Fruit fly (Drosophila melanogaster) whole organism, embryonic: ENCODE data around the gene CG8149.

Experiments
- Asciz ChIP-seq: fragments of 200-800 bp; sonication (Bioruptor generic); optimal IDR thresholded peaks from 2 replicates; lab custom pipeline; 2017; ENCODE audit warnings: missing biosample characterization, mild to moderate bottlenecking, missing genetic modification characterization, missing genetic modification reagents
- B-H2 ChIP-seq: fragments of 200-800 bp; sonication (Bioruptor generic); optimal IDR thresholded peaks from 2 replicates; lab custom pipeline; 2018; ENCODE audit warnings: missing biosample characterization, mild to moderate bottlenecking, missing genetic modification characterization
- Blimp-1 ChIP-seq: fragments of 200-800 bp; sonication (Bioruptor generic); optimal IDR thresholded peaks from 3 replicates; lab custom pipeline; 2018; ENCODE audit warnings: missing biosample characterization, missing genetic modification characterization, mild to moderate bottlenecking, moderate library complexity, missing genetic modification reagents
- CG10959 ChIP-seq: fragments of 200-800 bp; sonication (Bioruptor generic); IDR thresholded peaks from 2 replicates; pipeline ENCODE4 v1.3.6; 2022; ENCODE audit warnings: missing biosample characterization, missing genetic modification characterization
- CG12659 ChIP-seq: fragments of 200-800 bp; sonication (Bioruptor generic); optimal IDR thresholded peaks from 3 replicates; lab custom pipeline; 2017; ENCODE audit warnings: mild to moderate bottlenecking, missing biosample characterization, missing genetic modification reagents, missing genetic modification characterization
- CG15011 ChIP-seq: fragments of 200-800 bp; sonication (Bioruptor generic); optimal IDR thresholded peaks from 3 replicates; lab custom pipeline; 2018; ENCODE audit warnings: missing biosample characterization, mild to moderate bottlenecking, missing genetic modification characterization
- CG15073 ChIP-seq: fragments of 200-800 bp; sonication (Bioruptor generic); optimal IDR thresholded peaks from 2 replicates; lab custom pipeline; 2016; ENCODE audit warnings: missing biosample characterization, missing genetic modification characterization
- CG15479 ChIP-seq: fragments of 200-800 bp; sonication (Bioruptor generic); optimal IDR thresholded peaks from 3 replicates; lab custom pipeline; 2019; ENCODE audit warnings: missing biosample characterization, mild to moderate bottlenecking, missing genetic modification characterization, moderate library complexity
- CG1603 ChIP-seq: fragments of 200-800 bp; sonication (Bioruptor generic); optimal IDR thresholded peaks from 2 replicates; lab custom pipeline; 2019; ENCODE audit warnings: missing biosample characterization, mild to moderate bottlenecking, missing genetic modification characterization, moderate library complexity
- CG16779 ChIP-seq: fragments of 200-800 bp; sonication (Bioruptor generic); IDR thresholded peaks from 2 replicates; pipeline ENCODE4 v1.3.6; 2022; ENCODE audit warnings: missing biosample characterization, missing genetic modification characterization
- CG16815 ChIP-seq: fragments of 200-800 bp; sonication (Bioruptor generic); optimal IDR thresholded peaks from 3 replicates; lab custom pipeline; 2017; ENCODE audit warnings: missing biosample characterization, mild to moderate bottlenecking, missing genetic modification characterization
- CG18476 ChIP-seq: fragments of 200-800 bp; sonication (Bioruptor generic); optimal IDR thresholded peaks from 2 replicates; lab custom pipeline; 2016; ENCODE audit warnings: missing biosample characterization, mild to moderate bottlenecking, missing genetic modification characterization
- CG18764 ChIP-seq: fragments of 200-800 bp; sonication (Bioruptor generic); optimal IDR thresholded peaks from 3 replicates; lab custom pipeline; 2016; ENCODE audit warnings: missing biosample characterization, missing genetic modification characterization
- CG2202 ChIP-seq: fragments of 200-800 bp; sonication (Bioruptor generic); optimal IDR thresholded peaks from 2 replicates; lab custom pipeline; 2018; ENCODE audit warnings: missing biosample characterization, mild to moderate bottlenecking, missing genetic modification characterization
- CG3163 ChIP-seq: fragments of 200-800 bp; sonication (Bioruptor generic); optimal IDR thresholded peaks from 3 replicates; lab custom pipeline; 2016; ENCODE audit warnings: missing biosample characterization, missing genetic modification characterization
- CG33213 ChIP-seq: fragments of 200-800 bp; sonication (Bioruptor generic); optimal IDR thresholded peaks from 3 replicates; lab custom pipeline; 2016; ENCODE audit warnings: missing biosample characterization, missing genetic modification characterization
- CG4707 ChIP-seq: fragments of 200-800 bp; sonication (Bioruptor generic); optimal IDR thresholded peaks from 2 replicates; lab custom pipeline; 2018; ENCODE audit warnings: missing biosample characterization, mild to moderate bottlenecking, missing genetic modification characterization, moderate library complexity
- CG5953 ChIP-seq: fragments of 200-800 bp; sonication (Bioruptor generic); IDR thresholded peaks from 2 replicates; pipeline ENCODE4 v1.3.6; 2022; ENCODE audit warnings: missing biosample characterization, missing genetic modification characterization
- CG9932 ChIP-seq: fragments of 200-800 bp; sonication (Bioruptor generic); IDR thresholded peaks from 2 replicates; pipeline ENCODE4 v1.3.6; 2022; ENCODE audit warnings: missing biosample characterization, missing genetic modification characterization
- CTCF ChIP-seq: fragments of 200-800 bp; sonication (Bioruptor generic); optimal IDR thresholded peaks from 2 replicates; lab custom pipeline; 2017; ENCODE audit warnings: missing biosample characterization, mild to moderate bottlenecking, missing genetic modification characterization, moderate library complexity
- CrebB ChIP-seq: fragments of 200-800 bp; sonication (Bioruptor generic); optimal IDR thresholded peaks from 3 replicates; lab custom pipeline; 2018; ENCODE audit warnings: missing biosample characterization, mild to moderate bottlenecking, missing genetic modification characterization
- Doc2 ChIP-seq: fragments of 200-800 bp; sonication (Bioruptor generic); IDR thresholded peaks from 2 replicates; pipeline ENCODE4 v1.3.6; 2022; ENCODE audit warnings: missing biosample characterization, missing genetic modification characterization
- Doc3 ChIP-seq: fragments of 200-800 bp; sonication (Bioruptor generic); IDR thresholded peaks from 3 replicates; pipeline ENCODE4 v1.3.6; 2022; ENCODE audit warnings: missing biosample characterization, missing genetic modification characterization; ENCODE audit not compliant: partially characterized antibody
- E2f1 ChIP-seq: fragments of 200-800 bp; sonication (Bioruptor generic); IDR thresholded peaks from 2 replicates; pipeline ENCODE4 v1.3.6; 2022; ENCODE audit warnings: missing biosample characterization, missing genetic modification characterization
- E2f2 ChIP-seq: fragments of 200-800 bp; sonication (Bioruptor generic); IDR thresholded peaks from 2 replicates; pipeline ENCODE4 v1.3.6; 2022; ENCODE audit warnings: missing biosample characterization, missing genetic modification characterization
- Gug ChIP-seq: fragments of 200-800 bp; sonication (Bioruptor generic); IDR thresholded peaks from 4 replicates; pipeline ENCODE4 v1.3.6; 2022; ENCODE audit warnings: missing biosample characterization, missing genetic modification characterization
- HLHmδ ChIP-seq: fragments of 200-800 bp; sonication (Bioruptor generic); optimal IDR thresholded peaks from 2 replicates; lab custom pipeline; 2018; ENCODE audit warnings: missing biosample characterization, mild to moderate bottlenecking, missing genetic modification characterization, moderate library complexity
- Hr39 ChIP-seq: fragments of >200 bp; optimal IDR thresholded peaks from 2 replicates; lab custom pipeline; 2017
- Hsf ChIP-seq: fragments of 200-800 bp; sonication (Bioruptor generic); optimal IDR thresholded peaks from 3 replicates; lab custom pipeline; 2016; ENCODE audit warnings: missing biosample characterization, missing genetic modification characterization
- NC2α ChIP-seq: fragments of 200-800 bp; sonication (Bioruptor generic); optimal IDR thresholded peaks from 2 replicates; lab custom pipeline; 2016; ENCODE audit warnings: missing biosample characterization, missing genetic modification characterization
- Opbp ChIP-seq: fragments of 200-800 bp; sonication (Bioruptor generic); IDR thresholded peaks from 3 replicates; pipeline ENCODE4 v1.3.6; 2022; ENCODE audit warnings: missing biosample characterization, missing genetic modification characterization; ENCODE audit not compliant: partially characterized antibody
- ap ChIP-seq: fragments of 200-800 bp; sonication (Bioruptor generic); IDR thresholded peaks from 2 replicates; pipeline ENCODE4 v1.3.6; 2022; ENCODE audit warnings: missing biosample characterization, missing genetic modification characterization
- eve ChIP-seq, 2 experiments: fragments of >200 bp; optimal IDR thresholded peaks; 2 replicates each; lab custom pipeline; 2017; ENCODE audit warnings: missing biosample characterization in 2 of 2, missing genetic modification characterization in 2 of 2
- ewg ChIP-seq: fragments of 200-800 bp; sonication (Bioruptor generic); optimal IDR thresholded peaks from 3 replicates; lab custom pipeline; 2017; ENCODE audit warnings: mild to moderate bottlenecking, missing biosample characterization, missing genetic modification reagents, missing genetic modification characterization
- gcm2 ChIP-seq: fragments of 200-800 bp; sonication (Bioruptor generic); optimal IDR thresholded peaks from 2 replicates; lab custom pipeline; 2016; ENCODE audit warnings: missing biosample characterization, missing genetic modification characterization
- gro ChIP-seq: fragments of 200-800 bp; sonication (Bioruptor generic); optimal IDR thresholded peaks from 2 replicates; lab custom pipeline; 2016; ENCODE audit warnings: missing biosample characterization, missing genetic modification characterization
- lab ChIP-seq: fragments of 200-800 bp; sonication (Bioruptor generic); optimal IDR thresholded peaks from 3 replicates; lab custom pipeline; 2017; ENCODE audit warnings: missing biosample characterization, missing genetic modification characterization, mild to moderate bottlenecking, moderate library complexity, missing genetic modification reagents
- lilli ChIP-seq: fragments of 200-800 bp; sonication (Bioruptor generic); optimal IDR thresholded peaks from 3 replicates; lab custom pipeline; 2016; ENCODE audit warnings: missing biosample characterization, missing genetic modification characterization
- luna ChIP-seq: fragments of 200-800 bp; sonication (Bioruptor generic); optimal IDR thresholded peaks from 2 replicates; lab custom pipeline; 2016; ENCODE audit warnings: missing biosample characterization, missing genetic modification characterization
- mirr ChIP-seq: fragments of 200-800 bp; sonication (Bioruptor generic); optimal IDR thresholded peaks from 3 replicates; lab custom pipeline; 2018; ENCODE audit warnings: missing biosample characterization, mild to moderate bottlenecking, missing genetic modification characterization
- pan ChIP-seq, 4 experiments: fragments of >200 bp in 3 of 4; fragments of 200-800 bp in 1 of 4; sonication (Bioruptor generic) in 1 of 4; optimal IDR thresholded peaks in 3 of 4; IDR thresholded peaks in 1 of 4; 2 replicates each; pipeline versions ENCODE4 v1.3.6 to Lab custom; 2017 to 2022; ENCODE audit warnings: missing biosample characterization in 2 of 4, missing genetic modification characterization in 2 of 4, mixed read lengths in 1 of 4
- pzg ChIP-seq: fragments of 200-800 bp; sonication (Bioruptor generic); optimal IDR thresholded peaks from 3 replicates; lab custom pipeline; 2018; ENCODE audit warnings: missing biosample characterization, mild to moderate bottlenecking, missing genetic modification characterization, moderate library complexity
- row ChIP-seq: fragments of 200-800 bp; sonication (Bioruptor generic); IDR thresholded peaks from 3 replicates; pipeline ENCODE4 v1.3.6; 2022; ENCODE audit warnings: missing biosample characterization, missing genetic modification characterization
- schlank ChIP-seq: fragments of 200-800 bp; sonication (Bioruptor generic); optimal IDR thresholded peaks from 2 replicates; lab custom pipeline; 2018; ENCODE audit warnings: missing biosample characterization, mild to moderate bottlenecking, missing genetic modification characterization
- seq ChIP-seq: fragments of 200-800 bp; sonication (Bioruptor generic); IDR thresholded peaks from 2 replicates; pipeline ENCODE4 v1.3.6; 2022; ENCODE audit warnings: missing biosample characterization, missing genetic modification characterization
- ssp ChIP-seq: fragments of 200-800 bp; sonication (Bioruptor generic); IDR thresholded peaks from 2 replicates; pipeline ENCODE4 v1.3.6; 2022; ENCODE audit warnings: missing biosample characterization, missing genetic modification characterization
- trem ChIP-seq: fragments of 200-800 bp; optimal IDR thresholded peaks from 3 replicates; lab custom pipeline; 2019; ENCODE audit warnings: missing biosample characterization, mild to moderate bottlenecking, missing genetic modification characterization, moderate library complexity

Gene CG8149

dm6 chr3R:9459385-9460285, 44.8 kb upstream of the CG8149 start (continued):
- TF ChIP-seq Doc2 (no peak), CG9932 (peak; percentile 65), trem (tag; lab: Kevin White, UChicago) (peak; percentile 18), Hsf (GFP tag; lab: Kevin White, UChicago) (peak; percentile 65), gro (GFP tag; lab: Kevin White, UChicago) (peak; percentile 1), CG12659 (GFP tag; lab: Kevin White, UChicago) (peak; percentile 78), mirr (peak; percentile 45), CG15011 (peak; percentile 57), HLHmδ (GFP tag; lab: Kevin White, UChicago) (no peak), Opbp (GFP tag; lab: Robert Waterston, UW) (no peak)

- no peak for TF ChIP-seq CG3163
- TF ChIP-seq CG4707 = no peak
- peak; percentile 56 for TF ChIP-seq row
- TF ChIP-seq CG16815 (GFP tag; lab: Kevin White, UChicago) = no peak
- peak; percentile 7 for TF ChIP-seq CG16779 (GFP tag; lab: Robert Waterston, UW)
- TF ChIP-seq CG5953 (GFP tag; lab: Robert Waterston, UW) = no peak
- no peak for TF ChIP-seq Asciz (GFP tag; lab: Kevin White, UChicago)
- TF ChIP-seq Hr39 (lab: Kevin White, UChicago) = no peak
- TF ChIP-seq gcm2 (GFP tag; lab: Kevin White, UChicago) = no peak
- no peak for TF ChIP-seq CG15073
- TF ChIP-seq pzg = peak; percentile 12
- TF ChIP-seq luna (GFP tag; lab: Kevin White, UChicago) = no peak
- no peak for TF ChIP-seq CG9932
- no peak for TF ChIP-seq lilli (GFP tag; lab: Kevin White, UChicago)
- TF ChIP-seq Blimp-1 (GFP tag; lab: Kevin White, UChicago) = no peak
- TF ChIP-seq Doc3 (GFP tag; lab: Robert Waterston, UW) = no peak
- no peak for TF ChIP-seq CG10959
- no peak for TF ChIP-seq ssp (GFP tag; lab: Robert Waterston, UW)
- TF ChIP-seq B-H2 (GFP tag; lab: Kevin White, UChicago) = no peak
- no peak for TF ChIP-seq ap (GFP tag; lab: Robert Waterston, UW)
- TF ChIP-seq Gug (GFP tag; lab: Robert Waterston, UW) = no peak
- no peak for TF ChIP-seq CG33213 (GFP tag; lab: Kevin White, UChicago)
- no peak for TF ChIP-seq CTCF (GFP tag; lab: Kevin White, UChicago)
- TF ChIP-seq CrebB (tag; lab: Kevin White, UChicago) = no peak
- TF ChIP-seq CG18476 (GFP tag; lab: Kevin White, UChicago) = no peak
- no peak for TF ChIP-seq CG15479 (GFP tag; lab: Kevin White, UChicago)
- no peak for TF ChIP-seq lab (GFP tag; lab: Kevin White, UChicago)
- no peak for TF ChIP-seq CG1603
- TF ChIP-seq eve (GFP tag; optimal IDR thresholded peaks at IDR 0.05; lab: Kevin White, UChicago) = no peak
- TF ChIP-seq NC2α = no peak
- no peak for TF ChIP-seq CG2202
- no peak for TF ChIP-seq schlank (tag; lab: Kevin White, UChicago)
- no peak for TF ChIP-seq ewg
- TF ChIP-seq CG18764 (GFP tag; lab: Kevin White, UChicago) = no peak
- TF ChIP-seq E2f1 (GFP tag; lab: Robert Waterston, UW) = peak; percentile 48
- TF ChIP-seq E2f2 (GFP tag; lab: Robert Waterston, UW) = peak; percentile 48
- TF ChIP-seq seq (GFP tag; lab: Robert Waterston, UW) = peak; percentile 40; the same call in 1 of the 2 replicates
- TF ChIP-seq pan (optimal IDR thresholded peaks at IDR 0.05; lab: Kevin White, UChicago) = no peak
- no peak for TF ChIP-seq pan (GFP tag; optimal IDR thresholded peaks at IDR 0.05 in 1 of 2, IDR thresholded peaks at IDR 0.05 in 1 of 2)
Measured at dm6 chr3R:9460488-9461150, 43.8 kb upstream of the CG8149 start, which contains the start of gene GstZ2. GstZ2 (minus strand) TSS chr3R:9460652.
